Fruit fly (Drosophila melanogaster) whole organism, embryonic: Measurements from ENCODE around the gene Cnb.

Experiments
- Atf6 ChIP-seq: fragments of 200-800 bp; sonication (Bioruptor generic); IDR thresholded peaks from 2 replicates; pipeline ENCODE4 v1.3.6; 2022; ENCODE audit warnings: missing biosample characterization, missing genetic modification characterization
- Bteb2 ChIP-seq: fragments of 200-800 bp; sonication (Bioruptor generic); optimal IDR thresholded peaks from 2 replicates; lab custom pipeline; 2016; ENCODE audit warnings: missing biosample characterization, missing genetic modification characterization
- CG11085 ChIP-seq: fragments of 200-800 bp; sonication (Bioruptor generic); IDR thresholded peaks from 2 replicates; pipeline ENCODE4 v1.3.6; 2022; ENCODE audit warnings: missing biosample characterization, missing genetic modification characterization
- CG12391 ChIP-seq: fragments of 200-800 bp; sonication (Bioruptor generic); optimal IDR thresholded peaks from 3 replicates; lab custom pipeline; 2018; ENCODE audit warnings: missing biosample characterization, mild to moderate bottlenecking, missing genetic modification characterization, moderate library complexity
- CG12659 ChIP-seq: fragments of 200-800 bp; sonication (Bioruptor generic); optimal IDR thresholded peaks from 3 replicates; lab custom pipeline; 2017; ENCODE audit warnings: mild to moderate bottlenecking, missing biosample characterization, missing genetic modification reagents, missing genetic modification characterization
- CG12769 ChIP-seq: fragments of 200-800 bp; sonication (Bioruptor generic); optimal IDR thresholded peaks from 2 replicates; lab custom pipeline; 2019; ENCODE audit warnings: missing biosample characterization, mild to moderate bottlenecking, missing genetic modification characterization, moderate library complexity
- CG13894 ChIP-seq: fragments of 200-800 bp; sonication (Bioruptor generic); optimal IDR thresholded peaks from 3 replicates; lab custom pipeline; 2018; ENCODE audit warnings: missing biosample characterization, mild to moderate bottlenecking, missing genetic modification characterization, moderate library complexity
- CG15514 ChIP-seq: fragments of 200-800 bp; sonication (Bioruptor generic); optimal IDR thresholded peaks from 3 replicates; lab custom pipeline; 2017; ENCODE audit warnings: missing biosample characterization, missing genetic modification characterization, mild to moderate bottlenecking, moderate library complexity, missing genetic modification reagents
- CG16779 ChIP-seq: fragments of 200-800 bp; sonication (Bioruptor generic); IDR thresholded peaks from 2 replicates; pipeline ENCODE4 v1.3.6; 2022; ENCODE audit warnings: missing biosample characterization, missing genetic modification characterization
- CG16813 ChIP-seq: fragments of 200-800 bp; sonication (Bioruptor generic); IDR thresholded peaks from 3 replicates; pipeline ENCODE4 v1.3.6; 2022; ENCODE audit warnings: missing biosample characterization, missing genetic modification characterization; ENCODE audit not compliant: partially characterized antibody
- CG18476 ChIP-seq: fragments of 200-800 bp; sonication (Bioruptor generic); optimal IDR thresholded peaks from 2 replicates; lab custom pipeline; 2016; ENCODE audit warnings: missing biosample characterization, mild to moderate bottlenecking, missing genetic modification characterization
- CG30403 ChIP-seq: fragments of 200-800 bp; sonication (Bioruptor generic); optimal IDR thresholded peaks from 3 replicates; lab custom pipeline; 2016; ENCODE audit warnings: missing biosample characterization, missing genetic modification characterization
- CG30431 ChIP-seq: fragments of 200-800 bp; sonication (Bioruptor generic); optimal IDR thresholded peaks from 2 replicates; lab custom pipeline; 2017; ENCODE audit warnings: missing biosample characterization, missing genetic modification characterization
- CG3163 ChIP-seq: fragments of 200-800 bp; sonication (Bioruptor generic); optimal IDR thresholded peaks from 3 replicates; lab custom pipeline; 2016; ENCODE audit warnings: missing biosample characterization, missing genetic modification characterization
- CG34422 ChIP-seq: fragments of 200-800 bp; sonication (Bioruptor generic); IDR thresholded peaks from 3 replicates; pipeline ENCODE4 v1.3.6; 2022; ENCODE audit warnings: missing biosample characterization, missing genetic modification characterization
- CG3838 ChIP-seq: fragments of 200-800 bp; sonication (Bioruptor generic); optimal IDR thresholded peaks from 3 replicates; lab custom pipeline; 2016; ENCODE audit warnings: missing biosample characterization, missing genetic modification characterization
- CG4282 ChIP-seq: fragments of 200-800 bp; sonication (Bioruptor generic); optimal IDR thresholded peaks from 2 replicates; lab custom pipeline; 2016; ENCODE audit warnings: missing biosample characterization, missing genetic modification characterization
- CG5180 ChIP-seq: fragments of 200-800 bp; sonication (Bioruptor generic); optimal IDR thresholded peaks from 3 replicates; lab custom pipeline; 2017; ENCODE audit warnings: missing biosample characterization, missing genetic modification characterization, mild to moderate bottlenecking, moderate library complexity, missing genetic modification reagents
- CG5245 ChIP-seq: fragments of 200-800 bp; sonication (Bioruptor generic); optimal IDR thresholded peaks from 3 replicates; lab custom pipeline; 2016; ENCODE audit warnings: missing biosample characterization, missing genetic modification characterization
- CG6765 ChIP-seq: fragments of 200-800 bp; sonication (Bioruptor generic); optimal IDR thresholded peaks from 3 replicates; lab custom pipeline; 2017; ENCODE audit warnings: missing biosample characterization, mild to moderate bottlenecking, missing genetic modification characterization
- CG8281 ChIP-seq: fragments of 200-800 bp; sonication (Bioruptor generic); optimal IDR thresholded peaks from 2 replicates; lab custom pipeline; 2018; ENCODE audit warnings: missing biosample characterization, mild to moderate bottlenecking, missing genetic modification characterization, moderate library complexity
- CG9215 ChIP-seq: fragments of 200-800 bp; sonication (Bioruptor generic); IDR thresholded peaks from 2 replicates; pipeline ENCODE4 v1.3.6; 2022; ENCODE audit warnings: missing biosample characterization, missing genetic modification characterization
- CTCF ChIP-seq: fragments of 200-800 bp; sonication (Bioruptor generic); optimal IDR thresholded peaks from 2 replicates; lab custom pipeline; 2017; ENCODE audit warnings: missing biosample characterization, mild to moderate bottlenecking, missing genetic modification characterization, moderate library complexity
- Deaf1 ChIP-seq: fragments of 200-800 bp; optimal IDR thresholded peaks from 3 replicates; lab custom pipeline; 2019; ENCODE audit warnings: missing biosample characterization, mild to moderate bottlenecking, missing genetic modification characterization, moderate library complexity
- Dp ChIP-seq: fragments of 200-800 bp; sonication (Bioruptor generic); optimal IDR thresholded peaks from 2 replicates; lab custom pipeline; 2018; ENCODE audit warnings: missing biosample characterization, mild to moderate bottlenecking, missing genetic modification characterization, moderate library complexity
- Eip74EF ChIP-seq, 2 experiments: fragments of 200-800 bp in 1 of 2; fragments of >200 bp in 1 of 2; sonication (Bioruptor generic) in 1 of 2; optimal IDR thresholded peaks; 2 replicates each; lab custom pipeline; 2017 to 2019; ENCODE audit warnings: missing biosample characterization in 2 of 2, missing genetic modification characterization in 2 of 2, mild to moderate bottlenecking in 1 of 2, moderate library complexity in 1 of 2
- HLH54F ChIP-seq: fragments of 200-800 bp; sonication (Bioruptor generic); optimal IDR thresholded peaks from 3 replicates; lab custom pipeline; 2016; ENCODE audit warnings: missing biosample characterization, missing genetic modification characterization
- Hmr ChIP-seq: fragments of 200-800 bp; sonication (Bioruptor generic); optimal IDR thresholded peaks from 3 replicates; lab custom pipeline; 2017; ENCODE audit warnings: mild to moderate bottlenecking, missing biosample characterization, missing genetic modification reagents, missing genetic modification characterization
- Jarid2 ChIP-seq: fragments of 200-800 bp; sonication (Bioruptor generic); optimal IDR thresholded peaks from 3 replicates; lab custom pipeline; 2017; ENCODE audit warnings: mild to moderate bottlenecking, missing biosample characterization, missing genetic modification reagents, missing genetic modification characterization
- Nf-YB ChIP-seq: fragments of 200-800 bp; sonication (Bioruptor generic); optimal IDR thresholded peaks from 3 replicates; lab custom pipeline; 2019; ENCODE audit warnings: missing biosample characterization, mild to moderate bottlenecking, missing genetic modification characterization, moderate library complexity
- Nf-YC ChIP-seq: fragments of 200-800 bp; optimal IDR thresholded peaks from 3 replicates; lab custom pipeline; 2019; ENCODE audit warnings: missing biosample characterization, mild to moderate bottlenecking, missing genetic modification characterization, moderate library complexity
- PHDP ChIP-seq: fragments of 200-800 bp; sonication (Bioruptor generic); optimal IDR thresholded peaks from 3 replicates; lab custom pipeline; 2018; ENCODE audit warnings: missing biosample characterization, mild to moderate bottlenecking, missing genetic modification characterization, moderate library complexity
- Trl ChIP-seq, 3 experiments: fragments of >200 bp in 2 of 3; fragments of 200-800 bp in 1 of 3; sonication (Bioruptor generic) in 1 of 3; optimal IDR thresholded peaks; 2 replicates in 1 of 3; 3 replicates in 2 of 3; lab custom pipeline; 2016 to 2017; ENCODE audit warnings: missing biosample characterization in 1 of 3, missing genetic modification characterization in 1 of 3
- Xrp1 ChIP-seq: fragments of 200-800 bp; sonication (Bioruptor generic); IDR thresholded peaks from 2 replicates; pipeline ENCODE4 v1.3.6; 2022; ENCODE audit warnings: missing biosample characterization, missing genetic modification characterization
- amos ChIP-seq: fragments of 200-800 bp; sonication (Bioruptor generic); IDR thresholded peaks from 2 replicates; pipeline ENCODE4 v1.3.6; 2022; ENCODE audit warnings: missing biosample characterization, missing genetic modification characterization; ENCODE audit not compliant: partially characterized antibody
- ash1 ChIP-seq: fragments of 200-800 bp; sonication (Bioruptor generic); optimal IDR thresholded peaks from 2 replicates; lab custom pipeline; 2018; ENCODE audit warnings: missing biosample characterization, mild to moderate bottlenecking, missing genetic modification characterization
- bigmax ChIP-seq: fragments of 200-800 bp; sonication (Bioruptor generic); optimal IDR thresholded peaks from 2 replicates; lab custom pipeline; 2018; ENCODE audit warnings: missing biosample characterization, mild to moderate bottlenecking, missing genetic modification characterization
- chinmo ChIP-seq: fragments of 200-800 bp; sonication (Bioruptor generic); IDR thresholded peaks from 4 replicates; pipeline ENCODE4 v1.3.6; 2022; ENCODE audit warnings: missing biosample characterization, missing genetic modification characterization; ENCODE audit not compliant: partially characterized antibody
- ci ChIP-seq: fragments of 200-800 bp; sonication (Bioruptor generic); IDR thresholded peaks from 3 replicates; pipeline ENCODE4 v1.3.6; 2022; ENCODE audit warnings: missing biosample characterization, missing genetic modification characterization
- fu2 ChIP-seq: fragments of 200-800 bp; sonication (Bioruptor generic); optimal IDR thresholded peaks from 2 replicates; lab custom pipeline; 2016; ENCODE audit warnings: missing biosample characterization, missing genetic modification characterization
- gfzf ChIP-seq: fragments of 200-800 bp; sonication (Bioruptor generic); optimal IDR thresholded peaks from 2 replicates; lab custom pipeline; 2016; ENCODE audit warnings: missing biosample characterization, mild to moderate bottlenecking, missing genetic modification characterization, moderate library complexity
- hb ChIP-seq: fragments of 200-800 bp; sonication (Bioruptor generic); IDR thresholded peaks from 3 replicates; pipeline ENCODE4 v1.3.6; 2022; ENCODE audit warnings: missing biosample characterization, missing genetic modification characterization; ENCODE audit not compliant: partially characterized antibody
- hkb ChIP-seq, 2 experiments: fragments of 200-800 bp in 1 of 2; fragments of >200 bp in 1 of 2; sonication (Bioruptor generic) in 1 of 2; IDR thresholded peaks in 1 of 2; optimal IDR thresholded peaks in 1 of 2; 2 replicates each; pipeline versions ENCODE4 v1.3.6 to Lab custom; 2017 to 2022; ENCODE audit warnings: missing biosample characterization in 1 of 2, missing genetic modification characterization in 1 of 2
- mirr ChIP-seq: fragments of 200-800 bp; sonication (Bioruptor generic); optimal IDR thresholded peaks from 3 replicates; lab custom pipeline; 2018; ENCODE audit warnings: missing biosample characterization, mild to moderate bottlenecking, missing genetic modification characterization
- pzg ChIP-seq: fragments of 200-800 bp; sonication (Bioruptor generic); optimal IDR thresholded peaks from 3 replicates; lab custom pipeline; 2018; ENCODE audit warnings: missing biosample characterization, mild to moderate bottlenecking, missing genetic modification characterization, moderate library complexity
- ttk ChIP-seq: fragments of 200-800 bp; sonication (Bioruptor generic); IDR thresholded peaks from 2 replicates; pipeline ENCODE4 v2.1.2; 2022; ENCODE audit warnings: missing biosample characterization, missing genetic modification characterization
- vvl ChIP-seq: fragments of 200-800 bp; sonication (Bioruptor generic); IDR thresholded peaks from 2 replicates; pipeline ENCODE4 v1.3.6; 2022; ENCODE audit warnings: missing biosample characterization, missing genetic modification characterization

Cnb gene

DNA sequence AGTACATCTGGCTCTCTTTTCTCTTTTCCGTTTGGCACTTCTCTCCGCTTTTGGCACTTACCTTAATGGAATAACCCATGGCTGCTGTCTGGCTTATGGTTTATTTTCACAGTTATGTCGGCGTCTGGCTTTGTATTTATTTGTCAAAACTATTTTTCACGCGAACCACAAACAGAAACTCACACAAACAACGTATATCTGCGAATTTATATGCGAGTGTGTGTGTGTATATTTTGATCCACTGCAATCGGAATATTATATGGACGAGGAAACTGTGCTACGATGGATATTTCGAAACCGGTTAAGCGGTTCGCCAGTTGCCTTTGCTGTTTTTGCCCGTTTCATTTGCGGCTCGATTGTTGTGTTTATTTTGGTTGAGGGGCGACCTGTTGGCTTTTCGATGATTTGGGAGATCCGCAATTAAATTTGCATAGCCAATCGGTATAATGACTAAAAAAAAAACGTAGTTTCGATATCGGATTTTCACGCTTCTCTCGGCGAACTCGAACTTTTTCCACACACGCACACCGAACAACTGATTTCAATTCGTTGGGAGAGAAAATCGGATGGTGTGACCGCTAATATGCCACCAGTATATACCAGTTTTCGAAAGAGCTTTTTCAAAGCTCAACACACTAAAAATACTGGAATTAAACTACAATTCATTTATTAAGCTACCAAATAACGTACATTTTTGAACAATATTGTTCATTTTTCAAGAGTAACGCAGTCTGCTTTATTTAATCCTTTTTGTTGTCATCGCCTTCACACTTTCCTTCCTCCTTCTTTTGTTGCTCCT lies 22.4 kb downstream of the Cnb start, which contains the start of gene CG1927:
Gene CG1927, minus strand, starts transcription at position 541 of the 799 bp plus-strand sequence.
- TF ChIP-seq CG12391 (tag; lab: Kevin White, UChicago) (no peak), CG11085 (GFP tag; lab: Robert Waterston, UW) (no peak), Deaf1 (tag; lab: Kevin White, UChicago) (peak; percentile 8), fu2 (GFP tag; lab: Kevin White, UChicago) (no peak), CG5180 (GFP tag; lab: Kevin White, UChicago) (peak; percentile 36), CG5245 (GFP tag; lab: Kevin White, UChicago) (no peak), CG30431 (GFP tag; lab: Kevin White, UChicago) (no peak), CG6765 (GFP tag; lab: Kevin White, UChicago) (peak; percentile 51), CG3163 (peak; percentile 29), mirr (peak; percentile 6), HLH54F (GFP tag; lab: Kevin White, UChicago) (no peak), bigmax (GFP tag; lab: Kevin White, UChicago) (no peak), Eip74EF (GFP tag; optimal IDR thresholded peaks at IDR 0.05; lab: Kevin White, UChicago) (peak in 1 of 2 experiments; percentile 35), ash1 (GFP tag; lab: Kevin White, UChicago) (no peak), CG13894 (tag; lab: Kevin White, UChicago) (peak; percentile 64), Nf-YC (peak; percentile 15), Jarid2 (GFP tag; lab: Kevin White, UChicago) (peak; percentile 86), CG34422 (peak; percentile 49; the same call in 1 of the 3 replicates), gfzf (peak; percentile 78), CG30403 (GFP tag; lab: Kevin White, UChicago) (no peak), hkb (optimal IDR thresholded peaks at IDR 0.05; lab: Kevin White, UChicago) (no peak), hkb (GFP tag; IDR thresholded peaks at IDR 0.05; lab: Robert Waterston, UW) (peak; percentile 38; the same call in 1 of the 2 replicates), ci (GFP tag; lab: Robert Waterston, UW) (0 out of 3 replicates have a peak, but pooled peaks have one; percentile 28), CG16779 (0 out of 2 replicates have a peak, but pooled peaks have one; percentile 5), vvl (peak; percentile 75), CG8281 (no peak), CG12659 (GFP tag; lab: Kevin White, UChicago) (peak; percentile 42), Nf-YB (GFP tag; lab: Kevin White, UChicago) (no peak), CG18476 (GFP tag; lab: Kevin White, UChicago) (no peak), hb (GFP tag; lab: Robert Waterston, UW) (no peak), PHDP (tag; lab: Kevin White, UChicago) (peak; percentile 11), ttk (GFP tag; lab: Robert Waterston, UW) (no peak), Dp (GFP tag; lab: Kevin White, UChicago) (peak; percentile 22), chinmo (GFP tag; lab: Robert Waterston, UW) (peak; percentile 68; the same call in 1 of the 4 replicates), CG12769 (tag; lab: Kevin White, UChicago) (peak; percentile 43), CG15514 (GFP tag; lab: Kevin White, UChicago) (peak; percentile 52), amos (GFP tag; lab: Robert Waterston, UW) (peak; percentile 22; the same call in 1 of the 2 replicates), CTCF (no peak), CG4282 (GFP tag; lab: Kevin White, UChicago) (no peak), Atf6 (GFP tag; lab: Robert Waterston, UW) (peak; percentile 27; the same call in 1 of the 2 replicates), CG16813 (GFP tag; lab: Robert Waterston, UW) (no peak), pzg (GFP tag; lab: Kevin White, UChicago) (peak; percentile 54), Bteb2 (GFP tag; lab: Kevin White, UChicago) (no peak), CG3838 (GFP tag; lab: Kevin White, UChicago) (no peak), CG9215 (GFP tag; lab: Robert Waterston, UW) (no peak), Xrp1 (0 out of 2 replicates have a peak, but pooled peaks have one; percentile 17), Trl (optimal IDR thresholded peaks at IDR 0.05; lab: Kevin White, UChicago) (peak in 1 of 2 experiments; percentile 36), Trl (GFP tag; optimal IDR thresholded peaks at IDR 0.05; lab: Kevin White, UChicago) (no peak), Hmr (GFP tag; lab: Kevin White, UChicago) (peak; percentile 26)
